Worm (Caenorhabditis elegans) whole organism, mixed stage, embryonic: Measurements from ENCODE around the gene tag-30.

ENCODE experiments used
- M03D4.4 ChIP-seq: sonication (generic microtip); optimal IDR thresholded peaks from 2 replicates; lab custom pipeline; 2017; ENCODE audit warnings: mild to moderate bottlenecking, missing genetic modification characterization, missing compliant biosample characterization
- bed-3 ChIP-seq: fragments of 200-800 bp; sonication (Bioruptor generic); optimal IDR thresholded peaks from 3 replicates; lab custom pipeline; 2018; ENCODE audit warnings: mild to moderate bottlenecking, missing genetic modification characterization, moderate library complexity, missing compliant biosample characterization
- blmp-1 ChIP-seq: fragments of 150-350 bp; optimal IDR thresholded peaks from 2 replicates; lab custom pipeline; 2014; ENCODE audit warnings: missing biosample characterization, missing genetic modification characterization
- ceh-39 ChIP-seq: fragments of 150-350 bp; optimal IDR thresholded peaks from 2 replicates; lab custom pipeline; 2014; ENCODE audit warnings: missing biosample characterization, missing genetic modification characterization
- ceh-43 ChIP-seq: fragments of 200-800 bp; sonication (Bioruptor generic); optimal IDR thresholded peaks from 2 replicates; lab custom pipeline; 2018; ENCODE audit warnings: mild to moderate bottlenecking, missing genetic modification characterization, moderate library complexity, missing compliant biosample characterization
- ceh-83 ChIP-seq: fragments of 200-800 bp; sonication (Bioruptor generic); optimal IDR thresholded peaks from 2 replicates; lab custom pipeline; 2018; ENCODE audit warnings: mild to moderate bottlenecking, missing genetic modification characterization, missing compliant biosample characterization
- ces-1 ChIP-seq: fragments of 150-350 bp; optimal IDR thresholded peaks from 2 replicates; lab custom pipeline; 2014; ENCODE audit warnings: missing biosample characterization, missing genetic modification reagents, missing genetic modification characterization
- cnd-1 ChIP-seq: fragments of 200-800 bp; sonication (Bioruptor generic); optimal IDR thresholded peaks from 2 replicates; lab custom pipeline; 2018; ENCODE audit warnings: mild to moderate bottlenecking, missing genetic modification characterization, missing compliant biosample characterization
- drap-1 ChIP-seq: fragments of 200-800 bp; sonication (Bioruptor generic); optimal IDR thresholded peaks from 3 replicates; lab custom pipeline; 2018; ENCODE audit warnings: mild to moderate bottlenecking, missing genetic modification characterization, missing compliant biosample characterization
- elt-1 ChIP-seq: sonication (generic microtip); optimal IDR thresholded peaks from 2 replicates; lab custom pipeline; 2017; ENCODE audit warnings: missing genetic modification characterization, mild to moderate bottlenecking, missing compliant biosample characterization, antibody characterized with exemption, moderate library complexity, borderline replicate concordance; ENCODE audit not compliant: insufficient read depth
- elt-3 ChIP-seq: fragments of 150-350 bp; optimal IDR thresholded peaks from 2 replicates; lab custom pipeline; 2014; ENCODE audit warnings: missing biosample characterization, missing genetic modification characterization
- ham-2 ChIP-seq: fragments of 200-800 bp; sonication (Bioruptor generic); optimal IDR thresholded peaks from 2 replicates; lab custom pipeline; 2018; ENCODE audit warnings: mild to moderate bottlenecking, missing genetic modification characterization, missing compliant biosample characterization
- hlh-1 ChIP-seq: fragments of 150-350 bp; optimal IDR thresholded peaks from 2 replicates; lab custom pipeline; 2014; ENCODE audit warnings: missing biosample characterization, missing genetic modification reagents, missing genetic modification characterization
- lin-13 ChIP-seq: fragments of 150-350 bp; optimal IDR thresholded peaks from 2 replicates; lab custom pipeline; 2014; ENCODE audit warnings: missing biosample characterization, missing genetic modification characterization
- lin-32 ChIP-seq: fragments of 200-800 bp; sonication (Bioruptor generic); optimal IDR thresholded peaks from 2 replicates; lab custom pipeline; 2018; ENCODE audit warnings: mild to moderate bottlenecking, missing genetic modification characterization, missing compliant biosample characterization
- lsy-2 ChIP-seq: fragments of 150-350 bp; optimal IDR thresholded peaks from 2 replicates; lab custom pipeline; 2014; ENCODE audit warnings: missing biosample characterization, missing genetic modification characterization
- mab-5 ChIP-seq: fragments of 150-350 bp; optimal IDR thresholded peaks from 2 replicates; lab custom pipeline; 2014; ENCODE audit warnings: missing biosample characterization, missing genetic modification characterization
- mls-2 ChIP-seq: sonication (generic microtip); optimal IDR thresholded peaks from 2 replicates; lab custom pipeline; 2016; ENCODE audit warnings: mild to moderate bottlenecking, missing genetic modification characterization, moderate library complexity, missing compliant biosample characterization
- nhr-12 ChIP-seq: fragments of 150-350 bp; optimal IDR thresholded peaks from 2 replicates; lab custom pipeline; 2014; ENCODE audit warnings: missing biosample characterization, missing genetic modification characterization
- nhr-2 ChIP-seq: fragments of 150-350 bp; optimal IDR thresholded peaks from 2 replicates; lab custom pipeline; 2014; ENCODE audit warnings: missing biosample characterization, missing genetic modification characterization
- nhr-237 ChIP-seq: fragments of 150-350 bp; optimal IDR thresholded peaks from 2 replicates; lab custom pipeline; 2014; ENCODE audit warnings: missing biosample characterization, missing genetic modification characterization
- nhr-76 ChIP-seq: sonication (generic microtip); optimal IDR thresholded peaks from 2 replicates; lab custom pipeline; 2017; ENCODE audit warnings: missing biosample characterization, missing genetic modification characterization
- pha-4 ChIP-seq: fragments of 150-350 bp; optimal IDR thresholded peaks from 2 replicates; lab custom pipeline; 2018; ENCODE audit warnings: missing biosample characterization, missing genetic modification reagents, missing genetic modification characterization
- sem-2 ChIP-seq: fragments of 200-800 bp; sonication (Bioruptor generic); optimal IDR thresholded peaks from 2 replicates; lab custom pipeline; 2018; ENCODE audit warnings: mild to moderate bottlenecking, missing genetic modification characterization, missing compliant biosample characterization
- snpc-4 ChIP-seq: fragments of 150-350 bp; optimal IDR thresholded peaks from 2 replicates; lab custom pipeline; 2014; ENCODE audit warnings: missing biosample characterization, missing genetic modification characterization
- sptf-1 ChIP-seq: sonication (generic microtip); optimal IDR thresholded peaks from 2 replicates; lab custom pipeline; 2017; ENCODE audit warnings: mild to moderate bottlenecking, missing genetic modification characterization, moderate library complexity, missing compliant biosample characterization
- tbx-8 ChIP-seq: fragments of 200-800 bp; sonication (Bioruptor generic); optimal IDR thresholded peaks from 2 replicates; lab custom pipeline; 2018; ENCODE audit warnings: mild to moderate bottlenecking, missing genetic modification characterization, moderate library complexity, missing compliant biosample characterization
- unc-120 ChIP-seq: sonication (generic microtip); optimal IDR thresholded peaks from 2 replicates; lab custom pipeline; 2017; ENCODE audit warnings: missing genetic modification characterization, missing compliant biosample characterization; ENCODE audit not compliant: poor library complexity, severe bottlenecking
- unc-39 ChIP-seq: fragments of 150-350 bp; optimal IDR thresholded peaks from 2 replicates; lab custom pipeline; 2014; ENCODE audit warnings: missing biosample characterization, missing genetic modification characterization
- unc-62 ChIP-seq: fragments of 150-350 bp; optimal IDR thresholded peaks from 2 replicates; lab custom pipeline; 2014; ENCODE audit warnings: missing biosample characterization, missing genetic modification reagents, missing genetic modification characterization
- zip-8 ChIP-seq: fragments of 150-350 bp; optimal IDR thresholded peaks from 2 replicates; lab custom pipeline; 2014; ENCODE audit warnings: missing biosample characterization, missing genetic modification characterization
- ztf-11 ChIP-seq: fragments of 150-350 bp; optimal IDR thresholded peaks from 2 replicates; lab custom pipeline; 2014; ENCODE audit warnings: missing biosample characterization, missing genetic modification characterization

Gene tag-30

DNA sequence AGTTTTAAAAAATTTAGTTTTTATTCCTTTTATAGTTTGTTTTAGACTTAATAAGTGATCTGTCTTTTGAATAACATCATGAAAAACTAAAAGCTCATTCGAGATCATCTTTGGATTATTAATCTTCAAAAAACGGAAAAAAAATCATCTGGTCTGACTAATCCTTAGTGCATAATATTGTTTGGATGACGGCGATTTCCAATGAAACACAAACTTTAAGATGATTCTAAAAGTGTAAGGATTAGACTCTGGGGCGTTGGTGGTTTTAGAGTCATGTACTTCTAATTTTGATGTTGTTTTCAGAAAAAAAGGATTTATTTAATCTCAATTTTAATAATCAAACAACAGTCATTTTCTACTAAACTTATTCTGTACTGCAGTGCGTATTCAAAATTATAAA is 38.4 kb upstream of the tag-30 start:
- TF ChIP-seq elt-1 (tag; lab: Kevin White, UChicago) (no peak), ceh-83 (no peak), cnd-1 (tag; lab: Kevin White, UChicago) (no peak), drap-1 (GFP tag; lab: Kevin White, UChicago) (no peak), nhr-76 (tag; lab: Kevin White, UChicago) (no peak), ztf-11 (no peak), tbx-8 (no peak), zip-8 (tag; lab: Kevin White, UChicago) (no peak), lin-13 (tag; lab: Kevin White, UChicago) (no peak)

DNA sequence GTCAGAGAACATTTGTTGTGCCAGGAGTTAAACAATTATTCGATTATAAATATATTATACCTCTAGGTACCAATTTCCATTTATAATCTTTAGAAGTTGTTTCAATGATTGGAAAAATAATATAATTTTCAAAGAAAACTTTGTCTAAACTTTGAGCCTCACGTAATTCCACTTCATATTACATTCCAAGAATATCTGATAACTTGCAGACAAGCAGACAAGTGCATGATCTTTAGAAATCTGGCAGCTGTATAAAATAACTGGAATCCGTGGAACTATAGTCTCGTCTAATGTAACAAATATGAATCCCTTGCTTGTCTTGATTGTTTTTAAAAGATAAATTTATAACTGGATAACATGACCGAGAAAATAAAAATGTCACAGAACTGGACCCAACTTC is 37.6 kb upstream of the tag-30 start:
- TF ChIP-seq ceh-83, result no peak
- TF ChIP-seq ceh-43, result no peak
- TF ChIP-seq nhr-12 (tag; lab: Kevin White, UChicago), result no peak
- TF ChIP-seq lin-13 (tag; lab: Kevin White, UChicago), result no peak
- no peak for TF ChIP-seq mls-2 (tag; lab: Kevin White, UChicago)
- TF ChIP-seq hlh-1 (tag; lab: Kevin White, UChicago), result no peak
- TF ChIP-seq elt-3 (tag; lab: Kevin White, UChicago), result no peak
- TF ChIP-seq unc-62 (GFP tag; lab: Kevin White, UChicago), result no peak
- no peak for TF ChIP-seq ztf-11
- TF ChIP-seq ceh-39 (tag; lab: Kevin White, UChicago), result no peak
- TF ChIP-seq nhr-2 (tag; lab: Kevin White, UChicago), result no peak
- TF ChIP-seq, all 35 proteins: peak for 0

DNA sequence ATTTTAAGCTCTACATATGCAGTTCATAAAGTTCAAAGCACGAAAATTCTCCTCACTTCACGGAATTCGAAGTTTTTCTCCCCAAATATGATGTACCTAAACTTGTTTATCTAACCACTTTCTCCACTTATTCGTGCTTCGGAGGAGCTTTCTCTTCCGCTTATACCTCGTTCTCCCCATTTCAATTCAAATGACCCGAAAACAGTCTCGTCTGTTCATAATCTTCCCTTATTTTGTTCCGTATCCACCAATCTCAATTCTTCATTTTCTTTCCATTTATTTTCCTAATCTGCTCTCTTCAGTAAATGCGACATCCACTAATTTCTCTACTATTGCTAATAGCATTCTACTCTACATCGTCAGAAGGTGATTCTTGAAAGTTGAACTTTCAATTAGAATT is 30.4 kb upstream of the tag-30 start, which contains the start of gene let-653:
Gene let-653 (plus strand): TSS at position 301 of the 400 bp plus-strand sequence.
- no peak for TF ChIP-seq bed-3 (GFP tag; lab: Kevin White, UChicago)
- TF ChIP-seq blmp-1 (tag; lab: Kevin White, UChicago), result peak; percentile 27
- no peak for TF ChIP-seq nhr-237 (tag; lab: Kevin White, UChicago)
- no peak for TF ChIP-seq sptf-1
- TF ChIP-seq, all 35 proteins: peak for 1

DNA sequence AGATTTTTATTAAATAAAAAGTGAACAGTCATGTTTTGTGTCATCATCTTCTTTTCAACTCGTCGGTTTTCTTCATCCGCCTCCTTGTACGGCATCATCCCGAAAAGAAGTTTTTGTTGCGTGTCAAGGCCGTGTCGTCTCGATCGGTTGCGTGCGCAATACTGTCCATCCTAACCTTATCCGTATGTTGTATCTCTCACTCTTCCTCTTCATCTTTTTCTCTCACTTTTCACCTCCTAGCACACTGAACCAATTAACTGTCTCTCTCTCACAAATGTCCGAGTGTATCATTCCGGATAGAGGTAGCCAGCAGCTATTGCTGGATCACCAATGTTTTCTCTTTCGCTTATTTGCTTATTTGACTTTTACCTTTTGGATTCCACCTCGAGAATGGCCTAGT is 28.5 kb upstream of the tag-30 start:
- no peak for TF ChIP-seq mls-2 (tag; lab: Kevin White, UChicago)
- TF ChIP-seq tbx-8, result no peak
- TF ChIP-seq nhr-76 (tag; lab: Kevin White, UChicago), result no peak
- peak; percentile 75 for TF ChIP-seq elt-1 (tag; lab: Kevin White, UChicago)
- TF ChIP-seq unc-120 (tag; lab: Kevin White, UChicago), result no peak
- TF ChIP-seq drap-1 (GFP tag; lab: Kevin White, UChicago), result no peak
- no peak for TF ChIP-seq hlh-1 (tag; lab: Kevin White, UChicago)
- TF ChIP-seq sem-2 (GFP tag; lab: Kevin White, UChicago), result no peak
- no peak for TF ChIP-seq pha-4
- TF ChIP-seq elt-3 (tag; lab: Kevin White, UChicago), result no peak
- no peak for TF ChIP-seq cnd-1 (tag; lab: Kevin White, UChicago)
- no peak for TF ChIP-seq snpc-4 (tag; lab: Kevin White, UChicago)
- TF ChIP-seq lsy-2 (tag; lab: Kevin White, UChicago), result no peak
- no peak for TF ChIP-seq lin-32
- no peak for TF ChIP-seq unc-39 (tag; lab: Kevin White, UChicago)
- TF ChIP-seq mab-5 (tag; lab: Kevin White, UChicago), result no peak
- no peak for TF ChIP-seq nhr-12 (tag; lab: Kevin White, UChicago)
- no peak for TF ChIP-seq ceh-43
- TF ChIP-seq bed-3 (GFP tag; lab: Kevin White, UChicago), result no peak
- TF ChIP-seq unc-62 (GFP tag; lab: Kevin White, UChicago), result peak; percentile 41
- no peak for TF ChIP-seq sptf-1
- TF ChIP-seq blmp-1 (tag; lab: Kevin White, UChicago), result peak; percentile 63
- TF ChIP-seq M03D4.4 (tag; lab: Kevin White, UChicago), result no peak
- peak; percentile 94 for TF ChIP-seq ham-2 (GFP tag; lab: Kevin White, UChicago)
- no peak for TF ChIP-seq zip-8 (tag; lab: Kevin White, UChicago)
- no peak for TF ChIP-seq lin-13 (tag; lab: Kevin White, UChicago)
- TF ChIP-seq nhr-237 (tag; lab: Kevin White, UChicago), result no peak
- no peak for TF ChIP-seq ces-1 (GFP tag; lab: Kevin White, UChicago)
- no peak for TF ChIP-seq ceh-83
